Worm (Caenorhabditis elegans): Measurements from ENCODE around the gene tmbi-4.

Gene tmbi-4

ce11 chrX:9150269-9150744 is at the start of gene tmbi-4:
Gene tmbi-4, plus strand, starts transcription at chrX:9150694.
- TF ChIP-seq tab-1 (GFP tag; IDR thresholded peaks at IDR 0.05), result no peak
- no peak for TF ChIP-seq ztf-29 (GFP tag; IDR thresholded peaks at IDR 0.05)
- no peak for TF ChIP-seq klf-2 (GFP tag; conservative IDR thresholded peaks at IDR 0.05)
- TF ChIP-seq ztf-23 (GFP tag; IDR thresholded peaks at IDR 0.05), result no peak
- TF ChIP-seq med-1 (GFP tag; optimal IDR thresholded peaks at IDR 0.05; ENCODE audit: insufficient read depth), result no peak
- TF ChIP-seq ref-1 (GFP tag; conservative IDR thresholded peaks at IDR 0.05), result no peak
- no peak for TF ChIP-seq T22C8.4 (GFP tag; IDR thresholded peaks at IDR 0.05)
- TF ChIP-seq cog-1 (tag; optimal IDR thresholded peaks at IDR 0.05), result no peak
- no peak for TF ChIP-seq flt-1 (GFP tag; IDR thresholded peaks at IDR 0.05)

ce11 chrX:9102150-9102549 is 48.3 kb upstream of the tmbi-4 start:
- TF ChIP-seq flt-1 (GFP tag; IDR thresholded peaks at IDR 0.05) (peak; percentile 58; the same call in 1 of the 2 replicates), ztf-23 (GFP tag; IDR thresholded peaks at IDR 0.05) (0 out of 2 replicates have a peak, but pooled peaks have one; percentile 57), tab-1 (GFP tag; IDR thresholded peaks at IDR 0.05) (0 out of 2 replicates have a peak, but pooled peaks have one; percentile 62), T22C8.4 (GFP tag; IDR thresholded peaks at IDR 0.05) (no peak), med-1 (GFP tag; optimal IDR thresholded peaks at IDR 0.05; ENCODE audit: insufficient read depth) (no peak), ztf-29 (GFP tag; IDR thresholded peaks at IDR 0.05) (no peak), klf-2 (GFP tag; conservative IDR thresholded peaks at IDR 0.05) (no peak), cog-1 (tag; optimal IDR thresholded peaks at IDR 0.05) (peak; percentile 49), ref-1 (GFP tag; conservative IDR thresholded peaks at IDR 0.05) (no peak)

ce11 chrX:9103048-9103447 is 47.4 kb upstream of the tmbi-4 start:
- no peak for TF ChIP-seq ref-1 (GFP tag; conservative IDR thresholded peaks at IDR 0.05)
- no peak for TF ChIP-seq cog-1 (tag; optimal IDR thresholded peaks at IDR 0.05)
- TF ChIP-seq ztf-23 (GFP tag; IDR thresholded peaks at IDR 0.05), result no peak
- no peak for TF ChIP-seq T22C8.4 (GFP tag; IDR thresholded peaks at IDR 0.05)
- TF ChIP-seq ztf-29 (GFP tag; IDR thresholded peaks at IDR 0.05), result no peak
- TF ChIP-seq tab-1 (GFP tag; IDR thresholded peaks at IDR 0.05), result no peak
- no peak for TF ChIP-seq klf-2 (GFP tag; conservative IDR thresholded peaks at IDR 0.05)
- no peak for TF ChIP-seq med-1 (GFP tag; optimal IDR thresholded peaks at IDR 0.05; ENCODE audit: insufficient read depth)
- TF ChIP-seq flt-1 (GFP tag; IDR thresholded peaks at IDR 0.05), result no peak

- TF ChIP-seq klf-2 (GFP tag; conservative IDR thresholded peaks at IDR 0.05), result no peak
- TF ChIP-seq ref-1 (GFP tag; conservative IDR thresholded peaks at IDR 0.05), result no peak
- TF ChIP-seq cog-1 (tag; optimal IDR thresholded peaks at IDR 0.05), result no peak
- TF ChIP-seq ztf-29 (GFP tag; IDR thresholded peaks at IDR 0.05), result no peak
- TF ChIP-seq med-1 (GFP tag; optimal IDR thresholded peaks at IDR 0.05; ENCODE audit: insufficient read depth), result no peak
- no peak for TF ChIP-seq flt-1 (GFP tag; IDR thresholded peaks at IDR 0.05)
- no peak for TF ChIP-seq T22C8.4 (GFP tag; IDR thresholded peaks at IDR 0.05)
- no peak for TF ChIP-seq ztf-23 (GFP tag; IDR thresholded peaks at IDR 0.05)
- no peak for TF ChIP-seq tab-1 (GFP tag; IDR thresholded peaks at IDR 0.05)
Measured at ce11 chrX:9103584-9103983, 46.9 kb upstream of the tmbi-4 start.

- TF ChIP-seq tab-1 (GFP tag; IDR thresholded peaks at IDR 0.05) (no peak), flt-1 (GFP tag; IDR thresholded peaks at IDR 0.05) (no peak), med-1 (GFP tag; optimal IDR thresholded peaks at IDR 0.05; ENCODE audit: insufficient read depth) (no peak), klf-2 (GFP tag; conservative IDR thresholded peaks at IDR 0.05) (no peak), cog-1 (tag; optimal IDR thresholded peaks at IDR 0.05) (no peak), ref-1 (GFP tag; conservative IDR thresholded peaks at IDR 0.05) (no peak), T22C8.4 (GFP tag; IDR thresholded peaks at IDR 0.05) (no peak), ztf-29 (GFP tag; IDR thresholded peaks at IDR 0.05) (no peak), ztf-23 (GFP tag; IDR thresholded peaks at IDR 0.05) (no peak)
Measured at ce11 chrX:9104399-9104798, 46.1 kb upstream of the tmbi-4 start.

- no peak for TF ChIP-seq ztf-29 (GFP tag; IDR thresholded peaks at IDR 0.05)
- no peak for TF ChIP-seq T22C8.4 (GFP tag; IDR thresholded peaks at IDR 0.05)
- TF ChIP-seq klf-2 (GFP tag; conservative IDR thresholded peaks at IDR 0.05), result no peak
- TF ChIP-seq cog-1 (tag; optimal IDR thresholded peaks at IDR 0.05), result no peak
- TF ChIP-seq tab-1 (GFP tag; IDR thresholded peaks at IDR 0.05), result no peak
Measured at ce11 chrX:9105075-9105474, 45.4 kb upstream of the tmbi-4 start.

ce11 chrX:9105888-9106287 is 44.6 kb upstream of the tmbi-4 start:
- no peak for TF ChIP-seq tab-1 (GFP tag; IDR thresholded peaks at IDR 0.05)
- no peak for TF ChIP-seq flt-1 (GFP tag; IDR thresholded peaks at IDR 0.05)

- TF ChIP-seq ztf-23 (GFP tag; IDR thresholded peaks at IDR 0.05), result no peak
- TF ChIP-seq flt-1 (GFP tag; IDR thresholded peaks at IDR 0.05), result no peak
- no peak for TF ChIP-seq tab-1 (GFP tag; IDR thresholded peaks at IDR 0.05)
- TF ChIP-seq cog-1 (tag; optimal IDR thresholded peaks at IDR 0.05), result no peak
- no peak for TF ChIP-seq ztf-29 (GFP tag; IDR thresholded peaks at IDR 0.05)
Measured at ce11 chrX:9107866-9108265, 42.6 kb upstream of the tmbi-4 start.

- TF ChIP-seq cog-1 (tag; optimal IDR thresholded peaks at IDR 0.05) (no peak), tab-1 (GFP tag; IDR thresholded peaks at IDR 0.05) (no peak), ztf-23 (GFP tag; IDR thresholded peaks at IDR 0.05) (no peak), med-1 (GFP tag; optimal IDR thresholded peaks at IDR 0.05; ENCODE audit: insufficient read depth) (no peak), ztf-29 (GFP tag; IDR thresholded peaks at IDR 0.05) (no peak), T22C8.4 (GFP tag; IDR thresholded peaks at IDR 0.05) (no peak), klf-2 (GFP tag; conservative IDR thresholded peaks at IDR 0.05) (no peak), flt-1 (GFP tag; IDR thresholded peaks at IDR 0.05) (no peak), ref-1 (GFP tag; conservative IDR thresholded peaks at IDR 0.05) (no peak)
Measured at ce11 chrX:9111585-9111984, 38.9 kb upstream of the tmbi-4 start.

ce11 chrX:9113829-9114228 is 36.7 kb upstream of the tmbi-4 start, which contains the start of gene C25A11.2:
Gene C25A11.2, plus strand, starts transcription at chrX:9114066.
- TF ChIP-seq ztf-23 (GFP tag; IDR thresholded peaks at IDR 0.05) (0 out of 2 replicates have a peak, but pooled peaks have one; percentile 41), klf-2 (GFP tag; conservative IDR thresholded peaks at IDR 0.05) (no peak), flt-1 (GFP tag; IDR thresholded peaks at IDR 0.05) (peak; percentile 46; the same call in 1 of the 2 replicates), ref-1 (GFP tag; conservative IDR thresholded peaks at IDR 0.05) (no peak), cog-1 (tag; optimal IDR thresholded peaks at IDR 0.05) (no peak), med-1 (GFP tag; optimal IDR thresholded peaks at IDR 0.05; ENCODE audit: insufficient read depth) (no peak), ztf-29 (GFP tag; IDR thresholded peaks at IDR 0.05) (no peak), T22C8.4 (GFP tag; IDR thresholded peaks at IDR 0.05) (no peak), tab-1 (GFP tag; IDR thresholded peaks at IDR 0.05) (no peak; the same call in 1 of the 2 replicates)

Measured in whole organism, midembryonic.